Worm (Caenorhabditis elegans): ENCODE measurements around the gene K08B12.1.

K08B12.1 gene

ce11 chrV:6301046-6301445 lies 41.9 kb downstream of the K08B12.1 start:
- no peak for TF ChIP-seq sem-2 (GFP tag; optimal IDR thresholded peaks at IDR 0.05)
- TF ChIP-seq ceh-39 (tag; optimal IDR thresholded peaks at IDR 0.05) = no peak
- no peak for TF ChIP-seq mep-1 (tag; optimal IDR thresholded peaks at IDR 0.05)
- TF ChIP-seq pha-4 (tag; optimal IDR thresholded peaks at IDR 0.05) = no peak
- TF ChIP-seq lsy-2 (tag; optimal IDR thresholded peaks at IDR 0.05) = no peak
- TF ChIP-seq elt-1 (tag; optimal IDR thresholded peaks at IDR 0.05; ENCODE audit: borderline replicate concordance, insufficient read depth) = no peak

ce11 chrV:6302465-6302864 lies 43.3 kb downstream of the K08B12.1 start:
- TF ChIP-seq snpc-4 (tag; optimal IDR thresholded peaks at IDR 0.05) (no peak), elt-1 (tag; optimal IDR thresholded peaks at IDR 0.05; ENCODE audit: borderline replicate concordance, insufficient read depth) (peak; percentile 89)

ce11 chrV:6303471-6303870 lies 44.3 kb downstream of the K08B12.1 start, which contains the start of gene sago-1:
TSS of gene sago-1 (plus strand) at chrV:6303771.
- TF ChIP-seq unc-120 (tag; optimal IDR thresholded peaks at IDR 0.05; ENCODE audit: poor library complexity, severe bottlenecking) (no peak), lin-32 (GFP tag; optimal IDR thresholded peaks at IDR 0.05) (no peak), nhr-76 (tag; optimal IDR thresholded peaks at IDR 0.05) (no peak), flh-1 (GFP tag; optimal IDR thresholded peaks at IDR 0.05) (no peak), sem-2 (GFP tag; optimal IDR thresholded peaks at IDR 0.05) (no peak), M03D4.4 (tag; optimal IDR thresholded peaks at IDR 0.05) (no peak), pha-4 (tag; optimal IDR thresholded peaks at IDR 0.05) (no peak), elt-1 (tag; optimal IDR thresholded peaks at IDR 0.05; ENCODE audit: borderline replicate concordance, insufficient read depth) (no peak), nhr-237 (tag; optimal IDR thresholded peaks at IDR 0.05) (no peak), zip-8 (tag; optimal IDR thresholded peaks at IDR 0.05) (no peak), lsy-2 (tag; optimal IDR thresholded peaks at IDR 0.05) (no peak), unc-39 (tag; optimal IDR thresholded peaks at IDR 0.05) (no peak), ceh-83 (GFP tag; optimal IDR thresholded peaks at IDR 0.05) (no peak)
